Worm (Caenorhabditis elegans) whole organism, midembryonic: Measurements from ENCODE around the gene C06E2.2.

Source experiments
- T22C8.4 ChIP-seq: fragments of 200-800 bp; sonication (Bioruptor generic); IDR thresholded peaks from 2 replicates; pipeline ENCODE4 v1.3.6; 2022; ENCODE audit warnings: missing genetic modification characterization, missing compliant biosample characterization
- cog-1 ChIP-seq: sonication (generic microtip); optimal IDR thresholded peaks from 2 replicates; lab custom pipeline; 2016; ENCODE audit warnings: missing genetic modification characterization, missing compliant biosample characterization
- flt-1 ChIP-seq: fragments of 200-800 bp; sonication (Bioruptor generic); IDR thresholded peaks from 2 replicates; pipeline ENCODE4 v1.3.6; 2022; ENCODE audit warnings: missing genetic modification characterization, missing compliant biosample characterization
- klf-2 ChIP-seq: fragments of 200-800 bp; sonication (Bioruptor generic); conservative IDR thresholded peaks from 2 replicates; pipeline ENCODE4 v1.3.6; 2022; ENCODE audit warnings: missing genetic modification reagents, missing genetic modification characterization, missing compliant biosample characterization
- med-1 ChIP-seq: sonication (generic microtip); optimal IDR thresholded peaks from 2 replicates; lab custom pipeline; 2017; ENCODE audit warnings: missing genetic modification characterization, mild to moderate bottlenecking, missing compliant biosample characterization, antibody characterized with exemption, missing genetic modification reagents; ENCODE audit not compliant: insufficient read depth
- ref-1 ChIP-seq: fragments of 200-800 bp; sonication (Bioruptor generic); conservative IDR thresholded peaks from 2 replicates; pipeline ENCODE4 v1.3.6; 2022; ENCODE audit warnings: missing genetic modification reagents, missing genetic modification characterization, missing compliant biosample characterization
- tab-1 ChIP-seq: fragments of 200-800 bp; sonication (Bioruptor generic); IDR thresholded peaks from 2 replicates; pipeline ENCODE4 v1.3.6; 2022; ENCODE audit warnings: missing genetic modification characterization, missing compliant biosample characterization
- ztf-23 ChIP-seq: fragments of 200-800 bp; sonication (Bioruptor generic); IDR thresholded peaks from 2 replicates; pipeline ENCODE4 v1.3.6; 2022; ENCODE audit warnings: missing genetic modification reagents, missing genetic modification characterization, missing compliant biosample characterization
- ztf-29 ChIP-seq: fragments of 200-800 bp; sonication (Bioruptor generic); IDR thresholded peaks from 2 replicates; pipeline ENCODE4 v1.3.6; 2022; ENCODE audit warnings: missing genetic modification reagents, missing genetic modification characterization, missing compliant biosample characterization

C06E2.2 gene

ce11 chrX:8857904-8858612 is 21.4 kb upstream of the C06E2.2 start, which contains the start of gene C06E2.5:
C06E2.5 (minus strand) TSS chrX:8857954.
- TF ChIP-seq ztf-23 (GFP tag; lab: Robert Waterston, UW) (no peak), flt-1 (no peak), med-1 (GFP tag; lab: Kevin White, UChicago) (no peak), ztf-29 (GFP tag; lab: Robert Waterston, UW) (no peak), ref-1 (GFP tag; lab: Robert Waterston, UW) (no peak), klf-2 (GFP tag; lab: Robert Waterston, UW) (no peak), tab-1 (GFP tag; lab: Robert Waterston, UW) (no peak), T22C8.4 (GFP tag; lab: Robert Waterston, UW) (no peak), cog-1 (tag; lab: Kevin White, UChicago) (no peak)

- TF ChIP-seq flt-1 (no peak), T22C8.4 (GFP tag; lab: Robert Waterston, UW) (no peak), cog-1 (tag; lab: Kevin White, UChicago) (no peak), med-1 (GFP tag; lab: Kevin White, UChicago) (no peak), klf-2 (GFP tag; lab: Robert Waterston, UW) (no peak), tab-1 (GFP tag; lab: Robert Waterston, UW) (no peak), ref-1 (GFP tag; lab: Robert Waterston, UW) (no peak), ztf-23 (GFP tag; lab: Robert Waterston, UW) (no peak), ztf-29 (GFP tag; lab: Robert Waterston, UW) (no peak)
Measured at ce11 chrX:8859538-8859937, 19.9 kb upstream of the C06E2.2 start.

- TF ChIP-seq ztf-23 (GFP tag; lab: Robert Waterston, UW): no peak
- TF ChIP-seq T22C8.4 (GFP tag; lab: Robert Waterston, UW): no peak
- no peak for TF ChIP-seq ztf-29 (GFP tag; lab: Robert Waterston, UW)
- no peak for TF ChIP-seq med-1 (GFP tag; lab: Kevin White, UChicago)
- TF ChIP-seq klf-2 (GFP tag; lab: Robert Waterston, UW): no peak
- no peak for TF ChIP-seq ref-1 (GFP tag; lab: Robert Waterston, UW)
- TF ChIP-seq cog-1 (tag; lab: Kevin White, UChicago): no peak
- no peak for TF ChIP-seq tab-1 (GFP tag; lab: Robert Waterston, UW)
- TF ChIP-seq flt-1: no peak
Measured at ce11 chrX:8860958-8861357, 18.5 kb upstream of the C06E2.2 start, which contains the start of gene C06E2.9. C06E2.9 (plus strand) TSS chrX:8861258.

- TF ChIP-seq ztf-23 (GFP tag; lab: Robert Waterston, UW): no peak
- no peak for TF ChIP-seq ref-1 (GFP tag; lab: Robert Waterston, UW)
- no peak for TF ChIP-seq tab-1 (GFP tag; lab: Robert Waterston, UW)
- no peak for TF ChIP-seq ztf-29 (GFP tag; lab: Robert Waterston, UW)
- TF ChIP-seq med-1 (GFP tag; lab: Kevin White, UChicago): no peak
- TF ChIP-seq flt-1: no peak
- no peak for TF ChIP-seq cog-1 (tag; lab: Kevin White, UChicago)
- no peak for TF ChIP-seq T22C8.4 (GFP tag; lab: Robert Waterston, UW)
- TF ChIP-seq klf-2 (GFP tag; lab: Robert Waterston, UW): no peak
Measured at ce11 chrX:8866563-8866962, 12.9 kb upstream of the C06E2.2 start, which contains the start of gene ins-9. ins-9 (minus strand) TSS chrX:8866663.

- no peak for TF ChIP-seq tab-1 (GFP tag; lab: Robert Waterston, UW)
- TF ChIP-seq ztf-29 (GFP tag; lab: Robert Waterston, UW): no peak
- no peak for TF ChIP-seq cog-1 (tag; lab: Kevin White, UChicago)
- no peak for TF ChIP-seq flt-1
- no peak for TF ChIP-seq ztf-23 (GFP tag; lab: Robert Waterston, UW)
- TF ChIP-seq klf-2 (GFP tag; lab: Robert Waterston, UW): no peak
- TF ChIP-seq med-1 (GFP tag; lab: Kevin White, UChicago): no peak
- no peak for TF ChIP-seq ref-1 (GFP tag; lab: Robert Waterston, UW)
Measured at ce11 chrX:8869112-8869675, 10.3 kb upstream of the C06E2.2 start, which contains the start of the genes ubc-22 and ubc-21. ubc-22 (minus strand) TSS chrX:8869162. ubc-21 (plus strand) TSS chrX:8869625.

ce11 chrX:8874748-8875147 is 4.7 kb upstream of the C06E2.2 start, which contains the start of gene C06E2.1:
C06E2.1 (minus strand) TSS chrX:8874848.
- TF ChIP-seq cog-1 (tag; lab: Kevin White, UChicago) (no peak), ztf-29 (GFP tag; lab: Robert Waterston, UW) (no peak), T22C8.4 (GFP tag; lab: Robert Waterston, UW) (no peak)

- TF ChIP-seq cog-1 (tag; lab: Kevin White, UChicago) (no peak), ztf-29 (GFP tag; lab: Robert Waterston, UW) (no peak), flt-1 (no peak), klf-2 (GFP tag; lab: Robert Waterston, UW) (no peak), ref-1 (GFP tag; lab: Robert Waterston, UW) (no peak), T22C8.4 (GFP tag; lab: Robert Waterston, UW) (no peak), tab-1 (GFP tag; lab: Robert Waterston, UW) (no peak), ztf-23 (GFP tag; lab: Robert Waterston, UW) (no peak), med-1 (GFP tag; lab: Kevin White, UChicago) (no peak)
Measured at ce11 chrX:8875867-8876266, 3.6 kb upstream of the C06E2.2 start.

ce11 chrX:8877162-8877561 is 2.3 kb upstream of the C06E2.2 start:
- TF ChIP-seq ref-1 (GFP tag; lab: Robert Waterston, UW) (no peak), tab-1 (GFP tag; lab: Robert Waterston, UW) (no peak)

ce11 chrX:8878709-8879108 is 740 bp upstream of the C06E2.2 start:
- TF ChIP-seq cog-1 (tag; lab: Kevin White, UChicago) (no peak), tab-1 (GFP tag; lab: Robert Waterston, UW) (no peak), klf-2 (GFP tag; lab: Robert Waterston, UW) (no peak), flt-1 (no peak), med-1 (GFP tag; lab: Kevin White, UChicago) (no peak), T22C8.4 (GFP tag; lab: Robert Waterston, UW) (no peak), ztf-29 (GFP tag; lab: Robert Waterston, UW) (no peak), ref-1 (GFP tag; lab: Robert Waterston, UW) (no peak), ztf-23 (GFP tag; lab: Robert Waterston, UW) (no peak)
